Fruit fly (Drosophila melanogaster): ENCODE measurements around the gene srw.

The srw gene

dm6 chr3L:4242428-4242827 is 40.9 kb downstream of the srw start, which contains the start of gene pav (continued):
- TF ChIP-seq ci (GFP tag; IDR thresholded peaks at IDR 0.05) (no peak), ase (GFP tag; IDR thresholded peaks at IDR 0.05) (peak; percentile 38; the same call in 1 of the 3 replicates), sisA (GFP tag; IDR thresholded peaks at IDR 0.05) (0 out of 2 replicates have a peak, but pooled peaks have one; percentile 33), Stat92E (GFP tag; optimal IDR thresholded peaks at IDR 0.05) (peak in 1 of 3 experiments; percentile 42), CG30403 (GFP tag; optimal IDR thresholded peaks at IDR 0.05) (peak; percentile 54), CG10462 (GFP tag; optimal IDR thresholded peaks at IDR 0.05) (no peak), cg (GFP tag; optimal IDR thresholded peaks at IDR 0.05) (no peak), br (optimal IDR thresholded peaks at IDR 0.05) (no peak), CG9797 (GFP tag; optimal IDR thresholded peaks at IDR 0.05) (peak; percentile 79), nerfin-1 (tag; optimal IDR thresholded peaks at IDR 0.05) (peak; percentile 44), Adf1 (GFP tag; IDR thresholded peaks at IDR 0.05) (0 out of 2 replicates have a peak, but pooled peaks have one; percentile 19), CG17359 (tag; optimal IDR thresholded peaks at IDR 0.05) (no peak), CG2120 (GFP tag; optimal IDR thresholded peaks at IDR 0.05) (peak; percentile 41), Taf1 (GFP tag; IDR thresholded peaks at IDR 0.05) (peak; percentile 39; the same call in 1 of the 2 replicates), row (GFP tag; IDR thresholded peaks at IDR 0.05) (peak; percentile 82), Antp (GFP tag; optimal IDR thresholded peaks at IDR 0.05) (no peak), CHES-1-like (GFP tag; optimal IDR thresholded peaks at IDR 0.05) (no peak), da (GFP tag; optimal IDR thresholded peaks at IDR 0.05) (no peak), HLH4C (GFP tag; IDR thresholded peaks at IDR 0.05; ENCODE audit: partially characterized antibody) (no peak), sim (GFP tag; IDR thresholded peaks at IDR 0.05) (no peak), ato (GFP tag; IDR thresholded peaks at IDR 0.05; ENCODE audit: partially characterized antibody) (no peak), MBD-R2 (GFP tag; IDR thresholded peaks at IDR 0.05) (peak; percentile 63; the same call in 1 of the 2 replicates), yki (optimal IDR thresholded peaks at IDR 0.05) (no peak), CG1024 (GFP tag; IDR thresholded peaks at IDR 0.05) (0 out of 2 replicates have a peak, but pooled peaks have one; percentile 18), sens-2 (GFP tag; IDR thresholded peaks at IDR 0.05) (no peak), bowl (GFP tag; IDR thresholded peaks at IDR 0.05) (no peak), Poxn (GFP tag; IDR thresholded peaks at IDR 0.05) (no peak), CG5180 (GFP tag; optimal IDR thresholded peaks at IDR 0.05) (no peak), run (tag; optimal IDR thresholded peaks at IDR 0.05) (no peak), hth (optimal IDR thresholded peaks at IDR 0.05) (no peak), CG2129 (GFP tag; IDR thresholded peaks at IDR 0.05; ENCODE audit: partially characterized antibody) (no peak), salm (tag; optimal IDR thresholded peaks at IDR 0.05) (no peak), gsb-n (tag; optimal IDR thresholded peaks at IDR 0.05) (no peak), CG6791 (GFP tag; IDR thresholded peaks at IDR 0.05; ENCODE audit: partially characterized antibody) (no peak), CG15514 (GFP tag; optimal IDR thresholded peaks at IDR 0.05) (peak; percentile 58), Max (GFP tag; optimal IDR thresholded peaks at IDR 0.05) (peak; percentile 27), CG6813 (GFP tag; optimal IDR thresholded peaks at IDR 0.05) (no peak), al (GFP tag; IDR thresholded peaks at IDR 0.05) (0 out of 2 replicates have a peak, but pooled peaks have one; percentile 26), CG1832 (GFP tag; optimal IDR thresholded peaks at IDR 0.05) (no peak), CG6654 (GFP tag; optimal IDR thresholded peaks at IDR 0.05) (no peak), CG18262 (tag; optimal IDR thresholded peaks at IDR 0.05) (no peak), CG7963 (GFP tag; IDR thresholded peaks at IDR 0.05; ENCODE audit: partially characterized antibody) (no peak), CG12942 (GFP tag; optimal IDR thresholded peaks at IDR 0.05) (no peak), twi (tag; optimal IDR thresholded peaks at IDR 0.05) (no peak), CG2712 (tag; optimal IDR thresholded peaks at IDR 0.05) (peak; percentile 71), CG2116 (GFP tag; optimal IDR thresholded peaks at IDR 0.05) (peak; percentile 4), Myb (GFP tag; optimal IDR thresholded peaks at IDR 0.05) (peak; percentile 39), vfl (GFP tag; optimal IDR thresholded peaks at IDR 0.05) (no peak), tup (GFP tag; optimal IDR thresholded peaks at IDR 0.05) (no peak), CG12236 (GFP tag; optimal IDR thresholded peaks at IDR 0.05) (no peak), fd64A (GFP tag; optimal IDR thresholded peaks at IDR 0.05) (no peak), dm (GFP tag; optimal IDR thresholded peaks at IDR 0.05) (peak; percentile 51)
